Fruit fly (Drosophila melanogaster): ENCODE measurements around the gene bma.

Gene bma

dm6 chr3L:9968267-9968721 lies 60.4 kb downstream of the bma start, which contains the start of the genes CG6685 and Dronc:
TSS of gene CG6685 (minus strand) at chr3L:9968317.
TSS of gene Dronc (plus strand) at chr3L:9968479.
- TF ChIP-seq CTCF (optimal IDR thresholded peaks at IDR 0.05) = peak; percentile 41 to 43
- TF ChIP-seq CG8478 (optimal IDR thresholded peaks at IDR 0.05) = no peak

- no peak for TF ChIP-seq CTCF (optimal IDR thresholded peaks at IDR 0.05)
- no peak for TF ChIP-seq CG8478 (optimal IDR thresholded peaks at IDR 0.05)
Observed at dm6 chr3L:9969158-9969557, 61.2 kb downstream of the bma start.

- TF ChIP-seq CTCF (optimal IDR thresholded peaks at IDR 0.05) (no peak), CG8478 (optimal IDR thresholded peaks at IDR 0.05) (no peak)
Observed at dm6 chr3L:9972007-9972856, 64.3 kb downstream of the bma start, which contains the start of the genes CG6674, CG42455 and vnc. TSS of gene CG6674 (minus strand) at chr3L:9972054. TSS of gene CG42455 (plus strand) at chr3L:9972312. TSS of gene vnc (plus strand) at chr3L:9972312.

dm6 chr3L:9974172-9974896 lies 66.4 kb downstream of the bma start, which contains the start of gene dpr6:
TSS of gene dpr6 (plus strand) at chr3L:9974651.
- TF ChIP-seq CTCF (optimal IDR thresholded peaks at IDR 0.05) (peak; percentile 59 to 60), CG8478 (optimal IDR thresholded peaks at IDR 0.05) (no peak)

Measured in S2 (cell line).